Worm (Caenorhabditis elegans): ENCODE measurements around the gene ucr-2.3.

The ucr-2.3 gene

DNA sequence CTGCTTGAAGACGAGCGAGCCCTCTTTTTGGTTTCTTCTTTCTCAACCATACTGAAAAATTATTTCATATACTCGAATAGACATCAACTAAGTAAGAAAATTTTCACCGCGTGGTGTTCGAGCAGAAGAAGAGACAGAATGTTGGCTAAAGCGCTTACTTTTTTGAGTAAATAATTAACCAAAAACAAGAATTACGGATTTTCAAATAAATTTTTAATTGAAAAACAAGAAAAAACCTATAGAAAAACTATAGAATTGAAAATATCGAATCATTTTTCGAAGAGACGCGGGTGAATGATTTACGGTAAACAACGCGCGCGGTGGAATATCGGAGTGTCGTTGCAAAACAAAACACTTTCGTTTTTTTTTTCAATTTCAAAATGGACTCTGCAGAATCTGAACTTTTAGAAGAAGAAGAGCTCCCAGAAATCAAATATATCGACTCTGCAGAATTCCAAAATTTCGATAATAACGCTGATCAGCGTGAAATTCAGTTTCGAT, 25.8 kb upstream of the ucr-2.3 start, which contains the start of the genes rnp-5 and tag-51:
TSS of gene rnp-5 (minus strand) at position 51 of the 501 bp plus-strand sequence.
TSS of gene tag-51 (plus strand) at position 363 of the 501 bp plus-strand sequence.
- TF ChIP-seq attf-3 (GFP tag; conservative IDR thresholded peaks at IDR 0.05) (peak; percentile 89), madf-10 (tag; optimal IDR thresholded peaks at IDR 0.05) (no peak)

DNA sequence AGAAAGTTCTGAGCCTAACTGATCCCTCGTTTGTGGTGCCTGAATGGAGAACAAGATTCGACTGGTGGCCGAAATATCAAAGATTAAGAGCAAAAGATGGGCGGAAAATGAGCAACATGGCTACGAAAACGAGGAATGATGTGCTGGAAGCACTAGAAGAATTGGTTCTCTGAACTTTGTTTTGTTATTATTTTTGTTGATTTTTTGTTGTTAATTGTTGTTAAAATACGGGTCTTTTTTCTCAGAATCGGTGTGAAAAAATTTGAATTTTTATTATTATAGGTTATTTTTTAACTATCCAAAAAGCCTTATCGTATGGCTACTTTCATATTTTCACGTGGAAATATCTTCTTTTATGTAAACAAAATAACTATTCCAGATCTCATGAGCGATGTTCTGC, 23.4 kb upstream of the ucr-2.3 start, which contains the start of gene K02F3.12:
TSS of gene K02F3.12 (plus strand) at position 301 of the 400 bp plus-strand sequence.
- no peak for TF ChIP-seq let-607 (tag; optimal IDR thresholded peaks at IDR 0.05)
- TF ChIP-seq let-526 (GFP tag; IDR thresholded peaks at IDR 0.05) = no peak
- no peak for TF ChIP-seq egl-44 (GFP tag; IDR thresholded peaks at IDR 0.05)
- TF ChIP-seq ceh-91 (GFP tag; IDR thresholded peaks at IDR 0.05) = no peak
- TF ChIP-seq nhr-179 (tag; optimal IDR thresholded peaks at IDR 0.05) = no peak
- TF ChIP-seq sdz-38 (tag; optimal IDR thresholded peaks at IDR 0.05) = no peak
- no peak for TF ChIP-seq hsf-1 (GFP tag; IDR thresholded peaks at IDR 0.05)
- TF ChIP-seq mel-28 (tag; optimal IDR thresholded peaks at IDR 0.05; ENCODE audit: borderline replicate concordance) = no peak
- TF ChIP-seq Y56A3A.18 (GFP tag; IDR thresholded peaks at IDR 0.05) = no peak
- no peak for TF ChIP-seq ceh-100 (GFP tag; IDR thresholded peaks at IDR 0.05)
- no peak for TF ChIP-seq hmg-1.2 (GFP tag; IDR thresholded peaks at IDR 0.05)
- TF ChIP-seq ceh-40 (GFP tag; IDR thresholded peaks at IDR 0.05) = no peak
- TF ChIP-seq aptf-2 (GFP tag; conservative IDR thresholded peaks at IDR 0.05) = no peak
- TF ChIP-seq atf-7 (tag; optimal IDR thresholded peaks at IDR 0.05) = no peak
- TF ChIP-seq die-1 (tag; optimal IDR thresholded peaks at IDR 0.05) = no peak
- no peak for TF ChIP-seq ztf-22 (GFP tag; optimal IDR thresholded peaks at IDR 0.05)
- no peak for TF ChIP-seq hrde-1 (tag; optimal IDR thresholded peaks at IDR 0.05; ENCODE audit: borderline replicate concordance)
- TF ChIP-seq repo-1 (tag; optimal IDR thresholded peaks at IDR 0.05) = no peak
- TF ChIP-seq B0336.3 (GFP tag; IDR thresholded peaks at IDR 0.05) = no peak
- TF ChIP-seq bed-1 (GFP tag; IDR thresholded peaks at IDR 0.05) = no peak

DNA sequence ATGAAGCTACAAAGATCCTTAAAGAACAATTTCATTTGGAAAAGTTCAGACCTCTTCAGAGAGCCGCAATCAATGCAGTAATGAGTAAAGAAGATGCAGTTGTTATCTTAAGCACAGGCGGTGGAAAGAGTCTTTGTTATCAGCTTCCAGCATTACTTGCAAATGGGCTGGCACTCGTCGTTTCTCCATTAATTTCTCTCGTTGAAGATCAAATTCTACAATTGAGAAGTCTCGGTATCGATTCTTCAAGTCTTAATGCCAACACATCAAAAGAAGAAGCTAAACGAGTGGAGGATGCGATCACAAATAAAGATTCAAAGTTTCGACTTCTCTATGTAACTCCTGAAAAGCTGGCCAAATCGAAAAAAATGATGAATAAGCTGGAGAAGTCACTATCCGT, 22.8 kb upstream of the ucr-2.3 start:
- TF ChIP-seq hlh-26 (GFP tag; conservative IDR thresholded peaks at IDR 0.05) (no peak), B0019.2 (GFP tag; conservative IDR thresholded peaks at IDR 0.05) (no peak)

DNA sequence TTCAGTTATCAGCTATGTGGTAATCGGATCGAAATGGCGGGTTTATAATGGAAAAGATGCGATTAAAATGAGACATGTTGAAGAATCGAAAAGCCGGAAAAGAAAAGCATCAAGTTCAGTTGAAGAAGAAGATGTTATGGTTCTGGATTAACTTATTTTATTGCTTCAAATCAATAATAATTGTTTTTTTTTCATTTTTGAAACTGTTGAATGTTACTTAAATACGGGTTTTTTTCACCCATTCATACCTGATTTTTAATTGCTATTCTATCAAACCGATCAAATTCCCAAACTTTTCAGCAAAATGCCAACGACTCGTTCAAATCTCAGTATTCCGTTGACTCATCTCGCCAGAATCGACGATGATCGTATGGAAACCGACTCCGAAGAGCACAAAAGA, 19.8 kb upstream of the ucr-2.3 start, which contains the start of gene exos-4.2:
TSS of gene exos-4.2 (plus strand) at position 301 of the 400 bp plus-strand sequence.
- TF ChIP-seq rpc-1 (optimal IDR thresholded peaks at IDR 0.05) (no peak), rpc-1 (tag; optimal IDR thresholded peaks at IDR 0.05) (no peak), madf-10 (tag; optimal IDR thresholded peaks at IDR 0.05) (no peak), lir-1 (GFP tag; conservative IDR thresholded peaks at IDR 0.05) (no peak), madf-6 (GFP tag; IDR thresholded peaks at IDR 0.05) (no peak), madf-3 (GFP tag; IDR thresholded peaks at IDR 0.05) (no peak), ceh-40 (GFP tag; IDR thresholded peaks at IDR 0.05) (no peak), F22D6.2 (tag; optimal IDR thresholded peaks at IDR 0.05) (no peak), ztf-18 (tag; optimal IDR thresholded peaks at IDR 0.05) (no peak), mcd-1 (GFP tag; IDR thresholded peaks at IDR 0.05) (no peak), B0261.1 (tag; optimal IDR thresholded peaks at IDR 0.05) (no peak), nhr-179 (tag; optimal IDR thresholded peaks at IDR 0.05) (no peak), fkh-3 (tag; optimal IDR thresholded peaks at IDR 0.05) (no peak), dox-1 (GFP tag; IDR thresholded peaks at IDR 0.05) (no peak), K12H6.12 (tag; optimal IDR thresholded peaks at IDR 0.05) (no peak), him-1 (tag; optimal IDR thresholded peaks at IDR 0.05) (no peak), unc-62 (GFP tag; optimal IDR thresholded peaks at IDR 0.05) (no peak), ztf-3 (GFP tag; optimal IDR thresholded peaks at IDR 0.05) (no peak)
